Worm (Caenorhabditis elegans) whole organism, L2 larva: ENCODE measurements around the gene dpm-3.

Experiments used
- ama-1 ChIP-seq: fragments of 150-350 bp; optimal IDR thresholded peaks from 2 replicates; lab custom pipeline; 2018; ENCODE audit warnings: inconsistent platforms
- ceh-16 ChIP-seq: fragments of 150-350 bp; optimal IDR thresholded peaks from 2 replicates; lab custom pipeline; 2014; ENCODE audit warnings: missing biosample characterization, missing genetic modification characterization
- ceh-82 ChIP-seq: fragments of 150-350 bp; optimal IDR thresholded peaks from 2 replicates; lab custom pipeline; 2014; ENCODE audit warnings: missing biosample characterization, missing genetic modification characterization
- dmd-4 ChIP-seq: sonication (generic microtip); optimal IDR thresholded peaks from 2 replicates; lab custom pipeline; 2017; ENCODE audit warnings: missing biosample characterization, missing genetic modification characterization
- elt-1 ChIP-seq: fragments of 150-350 bp; optimal IDR thresholded peaks from 2 replicates; lab custom pipeline; 2014; ENCODE audit warnings: missing biosample characterization, missing genetic modification characterization
- mdl-1 ChIP-seq, 2 experiments: fragments of 150-350 bp in 1 of 2; sonication (generic microtip) in 1 of 2; optimal IDR thresholded peaks; 2 replicates each; lab custom pipeline; 2017; ENCODE audit warnings: missing biosample characterization in 2 of 2, missing genetic modification characterization in 2 of 2
- nhr-12 ChIP-seq: fragments of 150-350 bp; optimal IDR thresholded peaks from 2 replicates; lab custom pipeline; 2014; ENCODE audit warnings: missing biosample characterization, missing genetic modification characterization
- nhr-77 ChIP-seq: fragments of 150-350 bp; optimal IDR thresholded peaks from 2 replicates; lab custom pipeline; 2014; ENCODE audit warnings: missing biosample characterization, missing genetic modification characterization
- snpc-4 ChIP-seq: fragments of 150-350 bp; optimal IDR thresholded peaks from 2 replicates; lab custom pipeline; 2014; ENCODE audit warnings: missing biosample characterization, missing genetic modification characterization
- unc-55 ChIP-seq: fragments of 150-350 bp; sonication (generic microtip); optimal IDR thresholded peaks from 3 replicates; lab custom pipeline; 2014; ENCODE audit warnings: missing biosample characterization, missing genetic modification reagents, missing genetic modification characterization
- unc-62 ChIP-seq: fragments of 150-350 bp; optimal IDR thresholded peaks from 2 replicates; lab custom pipeline; 2014; ENCODE audit warnings: missing biosample characterization, missing genetic modification reagents, missing genetic modification characterization

DNA sequence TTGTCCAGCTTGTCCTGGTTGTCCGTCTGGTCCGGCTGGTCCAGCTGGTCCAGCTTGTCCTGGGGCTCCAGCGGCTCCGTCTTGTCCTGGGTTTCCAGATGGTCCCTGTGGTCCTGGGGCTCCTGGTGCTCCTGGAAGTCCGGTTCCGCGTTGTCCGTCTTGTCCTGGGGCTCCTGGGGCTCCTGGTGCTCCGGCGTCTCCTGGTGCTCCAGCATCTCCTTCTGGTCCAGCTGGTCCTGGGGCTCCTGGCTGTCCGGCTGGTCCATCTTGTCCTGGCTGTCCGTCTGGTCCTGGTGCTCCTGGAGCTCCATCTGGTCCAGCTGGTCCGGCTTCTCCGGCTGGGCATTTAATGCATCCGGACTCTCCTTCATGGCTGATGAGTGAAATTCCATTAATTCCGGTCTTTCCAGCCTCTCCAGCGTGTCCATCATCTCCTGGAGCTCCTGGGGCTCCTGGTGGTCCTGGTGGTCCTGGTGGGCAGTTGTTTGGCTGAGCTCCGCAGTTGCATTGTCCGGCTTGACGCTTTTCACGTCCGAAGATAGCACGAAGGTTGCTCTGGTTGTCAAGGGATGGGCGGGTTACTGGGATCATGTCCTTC lies 36.4 kb downstream of the dpm-3 start:
- no peak for TF ChIP-seq ceh-16 (tag; lab: Kevin White, UChicago)
- TF ChIP-seq ama-1 = no peak
- no peak for TF ChIP-seq elt-1
- no peak for TF ChIP-seq snpc-4 (tag; lab: Kevin White, UChicago)
- TF ChIP-seq dmd-4 (tag; lab: Kevin White, UChicago) = no peak
- no peak for TF ChIP-seq nhr-12 (tag; lab: Kevin White, UChicago)
- no peak for TF ChIP-seq nhr-77 (tag; lab: Kevin White, UChicago)
- no peak for TF ChIP-seq unc-62 (GFP tag; lab: Kevin White, UChicago)
- no peak for TF ChIP-seq unc-55 (GFP tag; lab: Kevin White, UChicago)
- no peak for TF ChIP-seq ceh-82
- no peak for TF ChIP-seq mdl-1 (tag; optimal IDR thresholded peaks at IDR 0.05; lab: Kevin White, UChicago)
